Fruit fly (Drosophila melanogaster) whole organism, prepupa: ENCODE data around the gene Msp300.
A peak's percentile ranks its signal among the peaks of the same experiment; 100 is the strongest.

Source experiments
- Blimp-1 ChIP-seq: fragments of 200-800 bp; sonication (Bioruptor generic); optimal IDR thresholded peaks from 3 replicates; lab custom pipeline; 2017; ENCODE audit warnings: missing biosample characterization, missing genetic modification characterization, mild to moderate bottlenecking, moderate library complexity, missing genetic modification reagents
- CG10631 ChIP-seq: fragments of 200-800 bp; sonication (Bioruptor generic); optimal IDR thresholded peaks from 2 replicates; lab custom pipeline; 2016; ENCODE audit warnings: missing biosample characterization, missing genetic modification characterization
- CG10669 ChIP-seq: fragments of 200-800 bp; sonication (Bioruptor generic); optimal IDR thresholded peaks from 3 replicates; lab custom pipeline; 2018; ENCODE audit warnings: missing biosample characterization, mild to moderate bottlenecking, missing genetic modification characterization, moderate library complexity
- CG11762 ChIP-seq: fragments of 200-800 bp; sonication (Bioruptor generic); optimal IDR thresholded peaks from 3 replicates; lab custom pipeline; 2016; ENCODE audit warnings: missing biosample characterization, missing genetic modification characterization; ENCODE audit not compliant: insufficient read depth
- CG11902 ChIP-seq: fragments of 200-800 bp; sonication (Bioruptor generic); optimal IDR thresholded peaks from 3 replicates; lab custom pipeline; 2016; ENCODE audit warnings: missing biosample characterization, missing genetic modification characterization
- CG15336 ChIP-seq: fragments of 200-800 bp; sonication (Bioruptor generic); IDR thresholded peaks from 2 replicates; pipeline ENCODE4 v1.3.6; 2022; ENCODE audit warnings: missing biosample characterization, missing genetic modification characterization
- CG1621 ChIP-seq: fragments of 200-800 bp; sonication (Bioruptor generic); optimal IDR thresholded peaks from 3 replicates; lab custom pipeline; 2018; ENCODE audit warnings: missing biosample characterization, mild to moderate bottlenecking, missing genetic modification characterization
- CG16779 ChIP-seq: fragments of 200-800 bp; sonication (Bioruptor generic); optimal IDR thresholded peaks from 3 replicates; lab custom pipeline; 2017; ENCODE audit warnings: missing biosample characterization, mild to moderate bottlenecking, missing genetic modification characterization
- CG3032 ChIP-seq: fragments of 200-800 bp; optimal IDR thresholded peaks from 2 replicates; lab custom pipeline; 2019; ENCODE audit warnings: missing biosample characterization, mild to moderate bottlenecking, missing genetic modification characterization, moderate library complexity
- CG31627 ChIP-seq: fragments of 200-800 bp; sonication (Bioruptor generic); optimal IDR thresholded peaks from 3 replicates; lab custom pipeline; 2016; ENCODE audit warnings: missing biosample characterization, missing genetic modification characterization
- CG32006 ChIP-seq: fragments of 200-800 bp; sonication (Bioruptor generic); optimal IDR thresholded peaks from 3 replicates; lab custom pipeline; 2017; ENCODE audit warnings: missing biosample characterization, mild to moderate bottlenecking, missing genetic modification characterization
- CG34406 ChIP-seq: fragments of 200-800 bp; sonication (Bioruptor generic); optimal IDR thresholded peaks from 3 replicates; lab custom pipeline; 2016; ENCODE audit warnings: missing biosample characterization, missing genetic modification characterization
- CG6163 ChIP-seq: fragments of 200-800 bp; sonication (Bioruptor generic); IDR thresholded peaks from 3 replicates; pipeline ENCODE4 v1.3.6; 2022; ENCODE audit warnings: missing biosample characterization, missing genetic modification characterization
- CG6276 ChIP-seq: fragments of 200-800 bp; sonication (Bioruptor generic); optimal IDR thresholded peaks from 2 replicates; lab custom pipeline; 2017; ENCODE audit warnings: missing biosample characterization, mild to moderate bottlenecking, missing genetic modification characterization
- CG6808 ChIP-seq: fragments of 200-800 bp; sonication (Bioruptor generic); optimal IDR thresholded peaks from 3 replicates; lab custom pipeline; 2017; ENCODE audit warnings: missing biosample characterization, missing genetic modification characterization, mild to moderate bottlenecking, moderate library complexity, missing genetic modification reagents
- CG6854 ChIP-seq: fragments of 200-800 bp; sonication (Bioruptor generic); optimal IDR thresholded peaks from 2 replicates; lab custom pipeline; 2017; ENCODE audit warnings: missing biosample characterization, mild to moderate bottlenecking, missing genetic modification characterization
- CG8119 ChIP-seq: fragments of 200-800 bp; sonication (Bioruptor generic); IDR thresholded peaks from 3 replicates; pipeline ENCODE4 v1.3.6; 2022; ENCODE audit warnings: missing biosample characterization, missing genetic modification characterization
- CG8319 ChIP-seq: fragments of 200-800 bp; sonication (Bioruptor generic); optimal IDR thresholded peaks from 3 replicates; lab custom pipeline; 2016; ENCODE audit warnings: missing biosample characterization, missing genetic modification characterization
- CG9139 ChIP-seq: fragments of 200-800 bp; sonication (Bioruptor generic); optimal IDR thresholded peaks from 3 replicates; lab custom pipeline; 2017; ENCODE audit warnings: missing biosample characterization, mild to moderate bottlenecking, missing genetic modification characterization
- Eip75B ChIP-seq: fragments of 200-800 bp; sonication (Bioruptor generic); optimal IDR thresholded peaks from 3 replicates; lab custom pipeline; 2016; ENCODE audit warnings: missing biosample characterization, missing genetic modification characterization
- Eip78C ChIP-seq: fragments of 200-800 bp; sonication (Bioruptor generic); peaks from one replicate; lab custom pipeline; 2016; ENCODE audit warnings: missing biosample characterization, missing genetic modification characterization
- Ets21C ChIP-seq: fragments of 200-800 bp; sonication (Bioruptor generic); optimal IDR thresholded peaks from 3 replicates; lab custom pipeline; 2016; ENCODE audit warnings: missing biosample characterization, missing genetic modification characterization
- Ets96B ChIP-seq: fragments of 200-800 bp; optimal IDR thresholded peaks from 2 replicates; lab custom pipeline; 2019; ENCODE audit warnings: missing biosample characterization, mild to moderate bottlenecking, missing genetic modification characterization, moderate library complexity
- Hr38 ChIP-seq: sonication (Bioruptor generic); optimal IDR thresholded peaks from 2 replicates; lab custom pipeline; 2016; ENCODE audit warnings: missing biosample characterization, missing genetic modification characterization
- Hr39 ChIP-seq: fragments of 200-800 bp; sonication (Bioruptor generic); optimal IDR thresholded peaks from 2 replicates; lab custom pipeline; 2016; ENCODE audit warnings: missing biosample characterization, missing genetic modification characterization
- Hr4 ChIP-seq: fragments of 200-800 bp; sonication (Bioruptor generic); optimal IDR thresholded peaks from 3 replicates; lab custom pipeline; 2016; ENCODE audit warnings: missing biosample characterization, missing genetic modification characterization
- Lpt ChIP-seq: fragments of 200-800 bp; sonication (Bioruptor generic); optimal IDR thresholded peaks from 3 replicates; lab custom pipeline; 2016; ENCODE audit warnings: missing biosample characterization, missing genetic modification characterization
- Met ChIP-seq: fragments of 200-800 bp; sonication (Bioruptor generic); optimal IDR thresholded peaks from 3 replicates; lab custom pipeline; 2016; ENCODE audit warnings: missing biosample characterization, missing genetic modification characterization
- OdsH ChIP-seq: fragments of 200-800 bp; sonication (Bioruptor generic); optimal IDR thresholded peaks from 3 replicates; lab custom pipeline; 2016; ENCODE audit warnings: missing biosample characterization, missing genetic modification characterization
- Smox ChIP-seq: fragments of 200-800 bp; sonication (Bioruptor generic); optimal IDR thresholded peaks from 3 replicates; lab custom pipeline; 2016; ENCODE audit warnings: missing biosample characterization, missing genetic modification characterization
- Sox102F ChIP-seq: fragments of 200-800 bp; sonication (Bioruptor generic); optimal IDR thresholded peaks from 2 replicates; lab custom pipeline; 2016; ENCODE audit warnings: missing biosample characterization, mild to moderate bottlenecking, missing genetic modification characterization
- Sox14 ChIP-seq: fragments of 200-800 bp; sonication (Bioruptor generic); optimal IDR thresholded peaks from 3 replicates; lab custom pipeline; 2016; ENCODE audit warnings: missing biosample characterization, missing genetic modification characterization
- Sox15 ChIP-seq: fragments of 200-800 bp; sonication (Bioruptor generic); optimal IDR thresholded peaks from 3 replicates; lab custom pipeline; 2016; ENCODE audit warnings: missing biosample characterization, missing genetic modification characterization
- acj6 ChIP-seq: fragments of 200-800 bp; sonication (Bioruptor generic); optimal IDR thresholded peaks from 3 replicates; lab custom pipeline; 2016; ENCODE audit warnings: missing biosample characterization, missing genetic modification characterization
- cyc ChIP-seq: fragments of 200-800 bp; sonication (Bioruptor generic); optimal IDR thresholded peaks from 3 replicates; lab custom pipeline; 2016; ENCODE audit warnings: missing biosample characterization, missing genetic modification characterization
- dac ChIP-seq: fragments of 200-800 bp; sonication (Bioruptor generic); optimal IDR thresholded peaks from 2 replicates; lab custom pipeline; 2017; ENCODE audit warnings: missing biosample characterization, mild to moderate bottlenecking, missing genetic modification characterization
- eg ChIP-seq: fragments of 200-800 bp; sonication (Bioruptor generic); IDR thresholded peaks from 3 replicates; pipeline ENCODE4 v1.3.6; 2022; ENCODE audit warnings: missing biosample characterization, missing genetic modification characterization
- esn ChIP-seq: fragments of 200-800 bp; sonication (Bioruptor generic); optimal IDR thresholded peaks from 2 replicates; lab custom pipeline; 2016; ENCODE audit warnings: missing biosample characterization, mild to moderate bottlenecking, missing genetic modification characterization, moderate library complexity
- fd59A ChIP-seq: fragments of 200-800 bp; sonication (Bioruptor generic); optimal IDR thresholded peaks from 2 replicates; lab custom pipeline; 2017; ENCODE audit warnings: missing biosample characterization, mild to moderate bottlenecking, missing genetic modification characterization, missing genetic modification reagents
- lz ChIP-seq: fragments of 200-800 bp; sonication (Bioruptor generic); optimal IDR thresholded peaks from 3 replicates; lab custom pipeline; 2016; ENCODE audit warnings: missing biosample characterization, missing genetic modification characterization
- net ChIP-seq: fragments of 200-800 bp; sonication (Bioruptor generic); optimal IDR thresholded peaks from 3 replicates; lab custom pipeline; 2016; ENCODE audit warnings: missing biosample characterization, missing genetic modification characterization
- pdm3 ChIP-seq: fragments of 200-800 bp; sonication (Bioruptor generic); optimal IDR thresholded peaks from 3 replicates; lab custom pipeline; 2016; ENCODE audit warnings: missing biosample characterization, missing genetic modification characterization
- salr ChIP-seq, 2 experiments: fragments of 200-800 bp; sonication (Bioruptor generic); optimal IDR thresholded peaks; 3 replicates each; lab custom pipeline; 2016 to 2018; ENCODE audit warnings: missing biosample characterization in 2 of 2, missing genetic modification characterization in 2 of 2, mild to moderate bottlenecking in 1 of 2
- ss ChIP-seq, 2 experiments: fragments of 200-800 bp; sonication (Bioruptor generic); optimal IDR thresholded peaks; 2 replicates in 1 of 2; 3 replicates in 1 of 2; lab custom pipeline; 2017 to 2018; ENCODE audit warnings: mild to moderate bottlenecking in 2 of 2, missing biosample characterization in 2 of 2, missing genetic modification characterization in 2 of 2, moderate library complexity in 1 of 2
- svp ChIP-seq: fragments of 200-800 bp; sonication (Bioruptor generic); peaks from one replicate; lab custom pipeline; 2016; ENCODE audit warnings: missing biosample characterization, missing genetic modification characterization
- topi ChIP-seq: fragments of 200-800 bp; sonication (Bioruptor generic); optimal IDR thresholded peaks from 3 replicates; lab custom pipeline; 2016; ENCODE audit warnings: missing biosample characterization, missing genetic modification characterization
- vri ChIP-seq: fragments of 200-800 bp; sonication (Bioruptor generic); optimal IDR thresholded peaks from 3 replicates; lab custom pipeline; 2016; ENCODE audit warnings: missing biosample characterization, mild to moderate bottlenecking, missing genetic modification characterization

The Msp300 gene

dm6 chr2L:5090352-5090751, 10.3 kb upstream of the Msp300 start (continued):
- TF ChIP-seq dac (GFP tag; lab: Kevin White, UChicago) (peak; percentile 30), CG9139 (GFP tag; lab: Kevin White, UChicago) (no peak), CG10631 (peak; percentile 39), Ets21C (GFP tag; lab: Kevin White, UChicago) (no peak), ss (GFP tag; optimal IDR thresholded peaks at IDR 0.05; lab: Kevin White, UChicago) (no peak), Smox (GFP tag; lab: Kevin White, UChicago) (no peak), CG6808 (GFP tag; lab: Kevin White, UChicago) (no peak), Sox15 (GFP tag; lab: Kevin White, UChicago) (no peak), CG8319 (GFP tag; lab: Kevin White, UChicago) (no peak), CG10669 (peak; percentile 40), CG6276 (peak; percentile 24), eg (GFP tag; lab: Robert Waterston, UW) (peak; percentile 70; the same call in 2 of the 3 replicates), topi (peak; percentile 12), CG1621 (tag; lab: Kevin White, UChicago) (peak; percentile 21), CG6854 (GFP tag; lab: Kevin White, UChicago) (no peak), Ets96B (tag; lab: Kevin White, UChicago) (no peak), CG34406 (no peak), CG11762 (no peak), CG8119 (peak; percentile 65), Hr38 (GFP tag; lab: Kevin White, UChicago) (no peak), esn (GFP tag; lab: Kevin White, UChicago) (peak; percentile 21), vri (no peak), Blimp-1 (GFP tag; lab: Kevin White, UChicago) (no peak), cyc (GFP tag; lab: Kevin White, UChicago) (no peak), CG15336 (GFP tag; lab: Robert Waterston, UW) (peak; percentile 64), fd59A (GFP tag; lab: Kevin White, UChicago) (peak; percentile 4), Eip75B (GFP tag; lab: Kevin White, UChicago) (peak; percentile 27)

dm6 chr2L:5092145-5092544, 8.5 kb upstream of the Msp300 start:
- peak; percentile 26 for TF ChIP-seq CG31627 (GFP tag; lab: Kevin White, UChicago)
- TF ChIP-seq CG10669, result peak; percentile 30
- TF ChIP-seq CG15336 (GFP tag; lab: Robert Waterston, UW), result no peak
- no peak for TF ChIP-seq CG8119
- TF ChIP-seq Hr4 (GFP tag; lab: Kevin White, UChicago), result peak; percentile 20
- TF ChIP-seq CG11902 (GFP tag; lab: Kevin White, UChicago), result peak; percentile 26
- peak; percentile 3 for TF ChIP-seq CG3032 (tag; lab: Kevin White, UChicago)
- no peak for TF ChIP-seq Hr38 (GFP tag; lab: Kevin White, UChicago)
- peak; percentile 32 for TF ChIP-seq lz (GFP tag; lab: Kevin White, UChicago)
- TF ChIP-seq Sox14, result peak; percentile 20
- TF ChIP-seq salr (GFP tag; optimal IDR thresholded peaks at IDR 0.05; lab: Kevin White, UChicago), result no peak
- peak; percentile 39 for TF ChIP-seq Met (GFP tag; lab: Kevin White, UChicago)
- peak; percentile 48 for TF ChIP-seq pdm3 (GFP tag; lab: Kevin White, UChicago)
- TF ChIP-seq dac (GFP tag; lab: Kevin White, UChicago), result no peak
- TF ChIP-seq fd59A (GFP tag; lab: Kevin White, UChicago), result peak; percentile 14
- no peak for TF ChIP-seq Sox102F (GFP tag; lab: Kevin White, UChicago)
- no peak for TF ChIP-seq Eip75B (GFP tag; lab: Kevin White, UChicago)
- TF ChIP-seq topi, result no peak
- no peak for TF ChIP-seq CG11762
- TF ChIP-seq CG16779 (tag; lab: Kevin White, UChicago), result no peak
- peak; percentile 92 for TF ChIP-seq svp (GFP tag; lab: Kevin White, UChicago)
- TF ChIP-seq CG6276, result no peak
- peak; percentile 38 for TF ChIP-seq esn (GFP tag; lab: Kevin White, UChicago)
- no peak for TF ChIP-seq Lpt (GFP tag; lab: Kevin White, UChicago)
- peak; percentile 29 for TF ChIP-seq CG6808 (GFP tag; lab: Kevin White, UChicago)
- TF ChIP-seq OdsH (GFP tag; lab: Kevin White, UChicago), result peak; percentile 43
- no peak for TF ChIP-seq Ets21C (GFP tag; lab: Kevin White, UChicago)
- peak; percentile 12 for TF ChIP-seq Ets96B (tag; lab: Kevin White, UChicago)
- TF ChIP-seq CG1621 (tag; lab: Kevin White, UChicago), result peak; percentile 6
- TF ChIP-seq vri, result no peak
- TF ChIP-seq CG32006 (GFP tag; lab: Kevin White, UChicago), result peak; percentile 20
- peak; percentile 68 for TF ChIP-seq Eip78C (GFP tag; lab: Kevin White, UChicago)
- no peak for TF ChIP-seq net (GFP tag; lab: Kevin White, UChicago)
- peak; percentile 1 for TF ChIP-seq Smox (GFP tag; lab: Kevin White, UChicago)
- peak; percentile 38; the same call in 1 of the 3 replicates for TF ChIP-seq CG6163
- peak; percentile 23 for TF ChIP-seq CG10631
- TF ChIP-seq acj6 (GFP tag; lab: Kevin White, UChicago), result peak; percentile 8
- TF ChIP-seq Hr39 (GFP tag; lab: Kevin White, UChicago), result peak; percentile 39
